Fruit fly (Drosophila melanogaster) whole organism: ENCODE measurements around the gene fon.

ENCODE experiments used
- CG8478 ChIP-seq: fragments of >200 bp; optimal IDR thresholded peaks from 2 replicates; lab custom pipeline; 2018; ENCODE audit warnings: inconsistent platforms
- Dll ChIP-seq: fragments of >200 bp; optimal IDR thresholded peaks from 2 replicates; lab custom pipeline; 2017
- pan ChIP-seq: fragments of >200 bp; optimal IDR thresholded peaks from 2 replicates; lab custom pipeline; 2017
- usp ChIP-seq: fragments of >200 bp; optimal IDR thresholded peaks from 2 replicates; lab custom pipeline; 2017; ENCODE audit warnings: missing biosample characterization, missing genetic modification characterization, mixed read lengths

- TF ChIP-seq usp (GFP tag; lab: Kevin White, UChicago) (no peak), CG8478 (lab: Kevin White, UChicago) (no peak), Dll (lab: Kevin White, UChicago) (no peak), pan (lab: Kevin White, UChicago) (no peak)
These were observed 19.7 kb downstream of the fon start for dm6 chr2L:19366301-19366700.
